Worm (Caenorhabditis elegans) whole organism, L1 larva: ENCODE data around the gene glna-2.

Experiments used
- C34B4.2 ChIP-seq: sonication (generic microtip); optimal IDR thresholded peaks from 2 replicates; lab custom pipeline; 2017; ENCODE audit warnings: mild to moderate bottlenecking, missing genetic modification characterization, missing compliant biosample characterization
- Y116A8C.19 ChIP-seq: sonication (generic microtip); optimal IDR thresholded peaks from 2 replicates; lab custom pipeline; 2016; ENCODE audit warnings: missing compliant biosample characterization, missing genetic modification characterization, borderline replicate concordance
- aly-2 ChIP-seq: fragments of 150-350 bp; optimal IDR thresholded peaks from 2 replicates; lab custom pipeline; 2014; ENCODE audit warnings: missing biosample characterization, missing genetic modification characterization
- ama-1 ChIP-seq: fragments of 150-350 bp; optimal IDR thresholded peaks from 2 replicates; lab custom pipeline; 2014
- ceh-63 ChIP-seq: fragments of 200-800 bp; sonication (Bioruptor generic); optimal IDR thresholded peaks from 2 replicates; lab custom pipeline; 2018; ENCODE audit warnings: mild to moderate bottlenecking, missing genetic modification characterization, missing compliant biosample characterization
- ceh-8 ChIP-seq: fragments of 200-800 bp; sonication (Bioruptor generic); optimal IDR thresholded peaks from 2 replicates; lab custom pipeline; 2018; ENCODE audit warnings: mild to moderate bottlenecking, missing genetic modification characterization, moderate library complexity, missing compliant biosample characterization
- ceh-88 ChIP-seq: fragments of 200-800 bp; sonication (Bioruptor generic); IDR thresholded peaks from 2 replicates; pipeline ENCODE4 v1.3.6; 2022; ENCODE audit warnings: missing genetic modification characterization, missing compliant biosample characterization
- ces-1 ChIP-seq: fragments of 150-350 bp; optimal IDR thresholded peaks from 2 replicates; lab custom pipeline; 2014; ENCODE audit warnings: missing biosample characterization, missing genetic modification reagents, missing genetic modification characterization
- efl-1 ChIP-seq, 4 experiments: fragments of 150-350 bp; optimal IDR thresholded peaks in 3 of 4; peaks in 1 of 4; 1 replicate in 1 of 4; 2 replicates in 3 of 4; lab custom pipeline; 2014; ENCODE audit warnings: missing biosample characterization in 2 of 4, missing genetic modification characterization in 2 of 4, missing genetic modification reagents in 2 of 4
- efl-3 ChIP-seq: fragments of 200-800 bp; sonication (Bioruptor generic); optimal IDR thresholded peaks from 2 replicates; lab custom pipeline; 2018; ENCODE audit warnings: mild to moderate bottlenecking, missing genetic modification characterization, missing compliant biosample characterization
- elt-3 ChIP-seq, 6 experiments: fragments of 150-350 bp in 1 of 6; sonication (generic microtip); optimal IDR thresholded peaks; 2 replicates each; lab custom pipeline; 2017 to 2018; ENCODE audit warnings: missing biosample characterization in 6 of 6, missing genetic modification characterization in 6 of 6, inconsistent platforms in 1 of 6
- fkh-8 ChIP-seq: sonication (generic microtip); optimal IDR thresholded peaks from 2 replicates; lab custom pipeline; 2016; ENCODE audit warnings: mild to moderate bottlenecking, missing genetic modification characterization, missing compliant biosample characterization
- fos-1 ChIP-seq: fragments of 150-350 bp; optimal IDR thresholded peaks from 2 replicates; lab custom pipeline; 2014; ENCODE audit warnings: missing biosample characterization, missing genetic modification characterization
- hlh-17 ChIP-seq: fragments of 200-800 bp; sonication (Bioruptor generic); optimal IDR thresholded peaks from 2 replicates; lab custom pipeline; 2018; ENCODE audit warnings: missing genetic modification characterization, mild to moderate bottlenecking, missing compliant biosample characterization, moderate library complexity, borderline replicate concordance
- lin-13 ChIP-seq: fragments of 150-350 bp; optimal IDR thresholded peaks from 2 replicates; lab custom pipeline; 2014; ENCODE audit warnings: missing biosample characterization, missing genetic modification reagents, missing genetic modification characterization
- lin-35 ChIP-seq, 2 experiments: fragments of 150-350 bp; optimal IDR thresholded peaks; 2 replicates each; lab custom pipeline; 2014; ENCODE audit warnings: missing biosample characterization in 2 of 2, missing genetic modification characterization in 2 of 2, missing genetic modification reagents in 2 of 2
- lir-3 ChIP-seq: sonication (generic microtip); optimal IDR thresholded peaks from 2 replicates; lab custom pipeline; 2016; ENCODE audit warnings: mild to moderate bottlenecking, missing genetic modification characterization, moderate library complexity, missing compliant biosample characterization; ENCODE audit not compliant: poor library complexity
- lsy-2 ChIP-seq, 2 experiments: fragments of 150-350 bp; optimal IDR thresholded peaks; 2 replicates each; lab custom pipeline; 2014; ENCODE audit warnings: missing biosample characterization in 2 of 2, missing genetic modification characterization in 2 of 2
- mab-9 ChIP-seq: fragments of 200-800 bp; sonication (Bioruptor generic); IDR thresholded peaks from 2 replicates; pipeline ENCODE4 v1.3.6; 2022; ENCODE audit warnings: missing genetic modification reagents, missing genetic modification characterization, missing compliant biosample characterization
- mef-2 ChIP-seq: fragments of 150-350 bp; optimal IDR thresholded peaks from 2 replicates; lab custom pipeline; 2014; ENCODE audit warnings: missing biosample characterization, missing genetic modification characterization
- nhr-12 ChIP-seq: sonication (generic microtip); optimal IDR thresholded peaks from 2 replicates; lab custom pipeline; 2017; ENCODE audit warnings: missing biosample characterization, missing genetic modification characterization
- nhr-19 ChIP-seq: fragments of 200-800 bp; sonication (Bioruptor generic); conservative IDR thresholded peaks from 2 replicates; pipeline ENCODE4 v1.3.6; 2022; ENCODE audit warnings: missing genetic modification characterization, missing compliant biosample characterization
- nhr-237 ChIP-seq: fragments of 150-350 bp; optimal IDR thresholded peaks from 2 replicates; lab custom pipeline; 2014; ENCODE audit warnings: missing biosample characterization, missing genetic modification characterization
- nhr-28 ChIP-seq: fragments of 150-350 bp; optimal IDR thresholded peaks from 2 replicates; lab custom pipeline; 2014; ENCODE audit warnings: missing biosample characterization, missing genetic modification characterization
- nhr-47 ChIP-seq: sonication (generic microtip); optimal IDR thresholded peaks from 2 replicates; lab custom pipeline; 2016; ENCODE audit warnings: mild to moderate bottlenecking, missing genetic modification characterization, moderate library complexity, missing compliant biosample characterization
- nhr-77 ChIP-seq: fragments of 150-350 bp; optimal IDR thresholded peaks from 2 replicates; lab custom pipeline; 2014; ENCODE audit warnings: missing biosample characterization, missing genetic modification characterization
- nhr-84 ChIP-seq: sonication (generic microtip); optimal IDR thresholded peaks from 2 replicates; lab custom pipeline; 2017; ENCODE audit warnings: missing biosample characterization, missing genetic modification characterization
- nhr-85 ChIP-seq: sonication (generic microtip); peaks from one replicate; lab custom pipeline; 2016; ENCODE audit warnings: missing genetic modification characterization, inconsistent platforms, missing compliant biosample characterization
- pax-3 ChIP-seq: fragments of 200-800 bp; sonication (Bioruptor generic); optimal IDR thresholded peaks from 2 replicates; lab custom pipeline; 2018; ENCODE audit warnings: mild to moderate bottlenecking, missing genetic modification characterization, moderate library complexity, missing compliant biosample characterization
- pqm-1 ChIP-seq: sonication (generic microtip); optimal IDR thresholded peaks from 3 replicates; lab custom pipeline; 2017; ENCODE audit warnings: missing biosample characterization, missing genetic modification characterization
- skn-1 ChIP-seq: fragments of 150-350 bp; optimal IDR thresholded peaks from 2 replicates; lab custom pipeline; 2014; ENCODE audit warnings: missing biosample characterization, missing genetic modification characterization
- snu-23 ChIP-seq: sonication (generic microtip); optimal IDR thresholded peaks from 2 replicates; lab custom pipeline; 2016; ENCODE audit warnings: missing genetic modification characterization, missing compliant biosample characterization
- tbx-2 ChIP-seq: sonication (generic microtip); optimal IDR thresholded peaks from 2 replicates; lab custom pipeline; 2016; ENCODE audit warnings: missing genetic modification characterization, missing compliant biosample characterization
- vab-15 ChIP-seq: sonication (generic microtip); optimal IDR thresholded peaks from 2 replicates; lab custom pipeline; 2017; ENCODE audit warnings: missing genotype, mild to moderate bottlenecking, missing genetic modification characterization, missing compliant biosample characterization
- xbp-1 ChIP-seq: sonication (generic microtip); optimal IDR thresholded peaks from 2 replicates; lab custom pipeline; 2016; ENCODE audit warnings: missing genetic modification characterization, missing compliant biosample characterization
- zag-1 ChIP-seq: fragments of 150-350 bp; optimal IDR thresholded peaks from 2 replicates; lab custom pipeline; 2014; ENCODE audit warnings: missing biosample characterization, missing genetic modification characterization

Gene glna-2

ce11 chrII:8042289-8042688, 33.9 kb downstream of the glna-2 start, which contains the start of gene T05H10.1:
Gene T05H10.1 (plus strand): TSS chrII:8042589.
- TF ChIP-seq nhr-85 (tag; lab: Kevin White, UChicago) (no peak), nhr-237 (tag; lab: Kevin White, UChicago) (no peak), hlh-17 (GFP tag; lab: Kevin White, UChicago) (no peak), tbx-2 (tag; lab: Kevin White, UChicago) (no peak), lin-35 (GFP tag; optimal IDR thresholded peaks at IDR 0.05; lab: Kevin White, UChicago) (no peak), C34B4.2 (tag; lab: Kevin White, UChicago) (no peak), zag-1 (tag; lab: Kevin White, UChicago) (no peak), vab-15 (tag; lab: Kevin White, UChicago) (no peak), aly-2 (tag; lab: Kevin White, UChicago) (no peak), fkh-8 (tag; lab: Kevin White, UChicago) (no peak), efl-3 (GFP tag; lab: Kevin White, UChicago) (no peak), fos-1 (no peak), pqm-1 (tag; lab: Kevin White, UChicago) (no peak)

- no peak for TF ChIP-seq ceh-8 (GFP tag; lab: Kevin White, UChicago)
- TF ChIP-seq lsy-2 (tag; optimal IDR thresholded peaks at IDR 0.05; lab: Kevin White, UChicago) = no peak
- no peak for TF ChIP-seq nhr-12 (tag; lab: Kevin White, UChicago)
- no peak for TF ChIP-seq pax-3 (tag; lab: Kevin White, UChicago)
- no peak for TF ChIP-seq ces-1
- no peak for TF ChIP-seq lin-13 (GFP tag; lab: Kevin White, UChicago)
- TF ChIP-seq nhr-28 (tag; lab: Kevin White, UChicago) = no peak
- TF ChIP-seq mef-2 (tag; lab: Kevin White, UChicago) = no peak
- no peak for TF ChIP-seq nhr-47 (tag; lab: Kevin White, UChicago)
- TF ChIP-seq efl-1 (optimal IDR thresholded peaks at IDR 0.05; lab: Kevin White, UChicago) = no peak
- no peak for TF ChIP-seq efl-1 (GFP tag; optimal IDR thresholded peaks at IDR 0.05 in 1 of 2; lab: Kevin White, UChicago)
- TF ChIP-seq ceh-63 (GFP tag; lab: Kevin White, UChicago) = no peak
These were observed 38.8 kb downstream of the glna-2 start, which contains the start of gene apn-1 for ce11 chrII:8047264-8047663. Gene apn-1 (plus strand): TSS chrII:8047564.

ce11 chrII:8050477-8050876, 42.0 kb downstream of the glna-2 start, which contains the start of gene mtre-1:
Gene mtre-1 (minus strand): TSS chrII:8050577.
- TF ChIP-seq lir-3 (tag; lab: Kevin White, UChicago) (no peak), fkh-8 (tag; lab: Kevin White, UChicago) (no peak), hlh-17 (GFP tag; lab: Kevin White, UChicago) (no peak), elt-3 (tag; optimal IDR thresholded peaks at IDR 0.05; lab: Kevin White, UChicago) (no peak), snu-23 (no peak), skn-1 (tag; lab: Kevin White, UChicago) (no peak), nhr-77 (tag; lab: Kevin White, UChicago) (no peak), Y116A8C.19 (tag; lab: Kevin White, UChicago) (no peak), nhr-19 (GFP tag; lab: Robert Waterston, UW) (no peak), nhr-12 (tag; lab: Kevin White, UChicago) (no peak), ceh-8 (GFP tag; lab: Kevin White, UChicago) (no peak), pqm-1 (tag; lab: Kevin White, UChicago) (no peak), nhr-84 (tag; lab: Kevin White, UChicago) (no peak), mef-2 (tag; lab: Kevin White, UChicago) (no peak), ama-1 (no peak)

- TF ChIP-seq ceh-88 (GFP tag; lab: Robert Waterston, UW) (no peak), mab-9 (no peak), xbp-1 (tag; lab: Kevin White, UChicago) (no peak), skn-1 (tag; lab: Kevin White, UChicago) (no peak)
These were observed 42.9 kb downstream of the glna-2 start for ce11 chrII:8051330-8051729.
